Fruit fly (Drosophila melanogaster): Measurements from ENCODE around the gene pod1.

The pod1 gene

DNA sequence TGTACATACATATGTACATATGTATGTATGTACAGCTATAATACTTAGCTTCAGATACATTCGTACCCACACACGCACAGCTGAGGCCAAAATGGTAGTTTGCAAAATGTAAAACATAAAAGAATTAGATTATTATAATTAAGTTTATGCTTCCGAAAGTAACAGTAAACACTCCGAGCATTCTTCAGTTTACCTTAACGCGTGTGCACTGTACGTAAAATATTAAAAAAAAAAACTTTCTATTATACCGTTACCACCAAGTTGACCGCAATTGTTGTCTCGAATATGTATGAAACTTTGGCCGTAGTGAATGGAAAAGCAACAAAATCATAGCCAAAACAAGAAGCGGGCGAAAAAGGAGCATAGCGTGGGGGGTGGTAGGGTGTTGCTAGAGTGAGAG, 51.1 kb downstream of the pod1 start:
- TF ChIP-seq ey (GFP tag; optimal IDR thresholded peaks at IDR 0.05) (peak; percentile 69), dmrt93B (GFP tag; optimal IDR thresholded peaks at IDR 0.05) (peak; percentile 33), h (GFP tag; optimal IDR thresholded peaks at IDR 0.05) (peak; percentile 71), psq (GFP tag; optimal IDR thresholded peaks at IDR 0.05) (peak; percentile 24), sv (GFP tag; optimal IDR thresholded peaks at IDR 0.05) (peak; percentile 71), foxo (GFP tag; optimal IDR thresholded peaks at IDR 0.05) (peak in 1 of 2 experiments; percentile 72), tai (GFP tag; optimal IDR thresholded peaks at IDR 0.05) (no peak), Jra (GFP tag; optimal IDR thresholded peaks at IDR 0.05) (peak; percentile 7), N (GFP tag; optimal IDR thresholded peaks at IDR 0.05) (no peak), Hnf4 (GFP tag; optimal IDR thresholded peaks at IDR 0.05) (peak; percentile 45), woc (GFP tag; optimal IDR thresholded peaks at IDR 0.05) (peak; percentile 11), fru (GFP tag; optimal IDR thresholded peaks at IDR 0.05) (peak; percentile 73), br (GFP tag; optimal IDR thresholded peaks at IDR 0.05) (peak; percentile 48), Sp1 (GFP tag; optimal IDR thresholded peaks at IDR 0.05) (peak; percentile 52), OdsH (GFP tag; optimal IDR thresholded peaks at IDR 0.05) (peak; percentile 46), HLH106 (tag; optimal IDR thresholded peaks at IDR 0.05) (peak; percentile 10), dl (GFP tag; optimal IDR thresholded peaks at IDR 0.05; ENCODE audit: insufficient read depth in 1 of 2, partially characterized antibody in 2 of 2) (no peak), rgr (GFP tag; optimal IDR thresholded peaks at IDR 0.05) (peak; percentile 74), sage (GFP tag; optimal IDR thresholded peaks at IDR 0.05) (peak; percentile 39), CG9705 (GFP tag; optimal IDR thresholded peaks at IDR 0.05) (no peak)

- TF ChIP-seq rgr (GFP tag; optimal IDR thresholded peaks at IDR 0.05) (peak; percentile 87), N (GFP tag; optimal IDR thresholded peaks at IDR 0.05) (peak; percentile 35), lola (GFP tag; optimal IDR thresholded peaks at IDR 0.05) (no peak), Jra (GFP tag; optimal IDR thresholded peaks at IDR 0.05) (peak; percentile 78), Rel (GFP tag; optimal IDR thresholded peaks at IDR 0.05) (peak; percentile 44), Rel (tag; optimal IDR thresholded peaks at IDR 0.05) (no peak), CG32264 (GFP tag; optimal IDR thresholded peaks at IDR 0.05) (peak; percentile 79), Hr78 (GFP tag; optimal IDR thresholded peaks at IDR 0.05) (no peak), Abd-B (GFP tag; optimal IDR thresholded peaks at IDR 0.05) (no peak), Myc (optimal IDR thresholded peaks at IDR 0.05) (no peak), Sp1 (GFP tag; optimal IDR thresholded peaks at IDR 0.05) (peak; percentile 94), Vsx2 (GFP tag; optimal IDR thresholded peaks at IDR 0.05; ENCODE audit: partially characterized antibody) (peak; percentile 60), woc (GFP tag; optimal IDR thresholded peaks at IDR 0.05) (peak; percentile 84), HLH106 (tag; optimal IDR thresholded peaks at IDR 0.05) (peak; percentile 85), ey (GFP tag; optimal IDR thresholded peaks at IDR 0.05) (peak; percentile 90), Hr83 (GFP tag; optimal IDR thresholded peaks at IDR 0.05; ENCODE audit: poor library complexity, severe bottlenecking) (no peak), tai (GFP tag; optimal IDR thresholded peaks at IDR 0.05) (no peak), jim (GFP tag; optimal IDR thresholded peaks at IDR 0.05) (no peak), Hnf4 (GFP tag; optimal IDR thresholded peaks at IDR 0.05) (peak; percentile 73), foxo (GFP tag; optimal IDR thresholded peaks at IDR 0.05) (peak in 1 of 2 experiments; percentile 90), usp (GFP tag; optimal IDR thresholded peaks at IDR 0.05) (no peak), sv (GFP tag; optimal IDR thresholded peaks at IDR 0.05) (peak; percentile 87), h (GFP tag; optimal IDR thresholded peaks at IDR 0.05) (peak; percentile 77), dl (GFP tag; optimal IDR thresholded peaks at IDR 0.05; ENCODE audit: insufficient read depth in 1 of 2, partially characterized antibody in 2 of 2) (no peak), OdsH (GFP tag; optimal IDR thresholded peaks at IDR 0.05) (peak; percentile 87), dmrt93B (GFP tag; optimal IDR thresholded peaks at IDR 0.05) (peak; percentile 55), CG9705 (GFP tag; optimal IDR thresholded peaks at IDR 0.05) (peak; percentile 15), brk (GFP tag; optimal IDR thresholded peaks at IDR 0.05) (peak; percentile 75), psq (GFP tag; optimal IDR thresholded peaks at IDR 0.05) (peak; percentile 67), br (GFP tag; optimal IDR thresholded peaks at IDR 0.05) (peak; percentile 91), fru (GFP tag; optimal IDR thresholded peaks at IDR 0.05) (peak; percentile 93), sage (GFP tag; optimal IDR thresholded peaks at IDR 0.05) (peak; percentile 62)
These were observed 52.1 kb downstream of the pod1 start for dm6 chrX:6855366-6856200.

DNA sequence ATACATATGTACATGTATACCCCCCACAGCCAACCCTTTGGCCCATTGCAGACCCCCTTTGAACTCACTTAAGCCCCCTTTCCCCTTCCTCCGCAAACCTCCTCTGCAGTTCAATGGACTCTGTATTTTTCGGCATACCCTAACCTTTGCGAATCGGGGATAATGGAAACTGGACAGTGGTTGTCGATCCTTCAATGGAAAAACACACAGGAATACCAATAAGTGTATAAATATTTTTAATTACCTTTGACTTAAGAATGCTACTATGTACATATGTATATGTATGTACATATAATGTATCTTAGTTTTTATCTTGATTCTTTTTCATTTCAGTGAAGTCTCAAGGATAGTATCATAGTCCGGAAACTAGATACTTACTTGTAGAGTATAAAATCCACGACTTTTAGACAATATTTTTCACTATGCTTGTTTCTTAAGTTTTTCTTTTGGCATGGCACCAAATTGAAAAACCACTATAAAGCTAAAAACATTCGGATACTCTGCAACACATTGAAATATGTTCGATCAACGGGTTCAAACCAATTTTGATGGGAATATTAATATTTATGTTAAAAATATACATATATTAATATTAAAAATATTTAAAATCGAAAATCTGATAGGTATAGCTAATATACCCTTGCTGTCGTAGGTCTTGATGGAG, 53.0 kb downstream of the pod1 start:
- TF ChIP-seq Jra (GFP tag; optimal IDR thresholded peaks at IDR 0.05) (no peak), psq (GFP tag; optimal IDR thresholded peaks at IDR 0.05) (peak; percentile 25), h (GFP tag; optimal IDR thresholded peaks at IDR 0.05) (peak; percentile 52), dmrt93B (GFP tag; optimal IDR thresholded peaks at IDR 0.05) (peak; percentile 31), foxo (GFP tag; optimal IDR thresholded peaks at IDR 0.05) (peak in 1 of 2 experiments; percentile 61), CG32264 (GFP tag; optimal IDR thresholded peaks at IDR 0.05) (peak; percentile 15), CG9705 (GFP tag; optimal IDR thresholded peaks at IDR 0.05) (peak; percentile 40), Hr83 (GFP tag; optimal IDR thresholded peaks at IDR 0.05; ENCODE audit: poor library complexity, severe bottlenecking) (no peak), dl (GFP tag; optimal IDR thresholded peaks at IDR 0.05; ENCODE audit: insufficient read depth in 1 of 2, partially characterized antibody in 2 of 2) (no peak), HLH106 (tag; optimal IDR thresholded peaks at IDR 0.05) (peak; percentile 71), ey (GFP tag; optimal IDR thresholded peaks at IDR 0.05) (peak; percentile 54), Rel (GFP tag; optimal IDR thresholded peaks at IDR 0.05) (no peak), Rel (tag; optimal IDR thresholded peaks at IDR 0.05) (peak; percentile 6), N (GFP tag; optimal IDR thresholded peaks at IDR 0.05) (no peak), rgr (GFP tag; optimal IDR thresholded peaks at IDR 0.05) (peak; percentile 38), Hnf4 (GFP tag; optimal IDR thresholded peaks at IDR 0.05) (peak; percentile 30), OdsH (GFP tag; optimal IDR thresholded peaks at IDR 0.05) (peak; percentile 25), lola (GFP tag; optimal IDR thresholded peaks at IDR 0.05) (no peak), Mio (GFP tag; optimal IDR thresholded peaks at IDR 0.05) (no peak), Dfd (GFP tag; optimal IDR thresholded peaks at IDR 0.05) (no peak), fru (GFP tag; optimal IDR thresholded peaks at IDR 0.05) (peak; percentile 48), Sp1 (GFP tag; optimal IDR thresholded peaks at IDR 0.05) (peak; percentile 62), br (GFP tag; optimal IDR thresholded peaks at IDR 0.05) (peak; percentile 29), woc (GFP tag; optimal IDR thresholded peaks at IDR 0.05) (peak; percentile 11), GATAd (GFP tag; optimal IDR thresholded peaks at IDR 0.05) (no peak)

All from whole organism, wandering third instar larva.